Worm (Caenorhabditis elegans) whole organism, late embryonic: ENCODE data around the gene C45B11.5.

Experiments
- C08G9.2 ChIP-seq: sonication (generic microtip); optimal IDR thresholded peaks from 2 replicates; lab custom pipeline; 2016; ENCODE audit warnings: mild to moderate bottlenecking, missing genetic modification characterization, moderate library complexity, missing compliant biosample characterization
- C38D4.7 ChIP-seq: fragments of 200-800 bp; sonication (Bioruptor generic); optimal IDR thresholded peaks from 2 replicates; lab custom pipeline; 2018; ENCODE audit warnings: mild to moderate bottlenecking, missing genetic modification characterization, moderate library complexity, missing compliant biosample characterization
- F13H6.1 ChIP-seq: sonication (generic microtip); optimal IDR thresholded peaks from 2 replicates; lab custom pipeline; 2016; ENCODE audit warnings: missing genetic modification characterization, missing compliant biosample characterization
- K09A11.1 ChIP-seq: sonication (generic microtip); optimal IDR thresholded peaks from 2 replicates; lab custom pipeline; 2017; ENCODE audit warnings: antibody characterized with exemption, mild to moderate bottlenecking, missing genetic modification characterization, missing compliant biosample characterization; ENCODE audit not compliant: insufficient read depth
- T23F11.4 ChIP-seq: fragments of 200-800 bp; sonication (Bioruptor generic); optimal IDR thresholded peaks from 2 replicates; lab custom pipeline; 2018; ENCODE audit warnings: mild to moderate bottlenecking, missing genetic modification characterization, missing compliant biosample characterization
- ahr-1 ChIP-seq: sonication (generic microtip); optimal IDR thresholded peaks from 2 replicates; lab custom pipeline; 2016; ENCODE audit warnings: missing genetic modification characterization, missing compliant biosample characterization
- ama-1 ChIP-seq: fragments of 150-350 bp; optimal IDR thresholded peaks from 2 replicates; lab custom pipeline; 2014
- ceh-14 ChIP-seq: sonication (generic microtip); optimal IDR thresholded peaks from 2 replicates; lab custom pipeline; 2016; ENCODE audit warnings: missing genotype, missing genetic modification characterization, missing compliant biosample characterization
- ceh-19 ChIP-seq: fragments of 200-800 bp; sonication (Bioruptor generic); optimal IDR thresholded peaks from 2 replicates; lab custom pipeline; 2018; ENCODE audit warnings: mild to moderate bottlenecking, missing genetic modification characterization, missing compliant biosample characterization
- ceh-2 ChIP-seq: sonication (generic microtip); optimal IDR thresholded peaks from 2 replicates; lab custom pipeline; 2016; ENCODE audit warnings: missing genotype, missing genetic modification characterization, missing compliant biosample characterization
- ceh-22 ChIP-seq: sonication (generic microtip); optimal IDR thresholded peaks from 2 replicates; lab custom pipeline; 2017; ENCODE audit warnings: missing biosample characterization, missing genetic modification characterization
- ceh-30 ChIP-seq: fragments of 150-350 bp; optimal IDR thresholded peaks from 2 replicates; lab custom pipeline; 2014; ENCODE audit warnings: missing biosample characterization, missing genetic modification characterization
- ceh-34 ChIP-seq: sonication (generic microtip); optimal IDR thresholded peaks from 2 replicates; lab custom pipeline; 2016; ENCODE audit warnings: mild to moderate bottlenecking, missing genetic modification characterization, missing compliant biosample characterization
- ceh-45 ChIP-seq: fragments of 200-800 bp; sonication (Bioruptor generic); IDR thresholded peaks from 2 replicates; pipeline ENCODE4 v1.3.6; 2022; ENCODE audit warnings: missing genetic modification reagents, missing genetic modification characterization, missing compliant biosample characterization
- ceh-48 ChIP-seq: sonication (generic microtip); optimal IDR thresholded peaks from 2 replicates; lab custom pipeline; 2016; ENCODE audit warnings: missing genetic modification characterization, inconsistent platforms, missing compliant biosample characterization
- ceh-6 ChIP-seq: fragments of 200-800 bp; sonication (Bioruptor generic); optimal IDR thresholded peaks from 2 replicates; lab custom pipeline; 2018; ENCODE audit warnings: mild to moderate bottlenecking, missing genetic modification characterization, missing compliant biosample characterization
- ceh-9 ChIP-seq: sonication (generic microtip); optimal IDR thresholded peaks from 2 replicates; lab custom pipeline; 2016; ENCODE audit warnings: mild to moderate bottlenecking, missing genetic modification characterization, inconsistent platforms, missing compliant biosample characterization
- che-1 ChIP-seq: sonication (generic microtip); optimal IDR thresholded peaks from 2 replicates; lab custom pipeline; 2016; ENCODE audit warnings: mild to moderate bottlenecking, missing genetic modification characterization, missing compliant biosample characterization
- dve-1 ChIP-seq: sonication (generic microtip); optimal IDR thresholded peaks from 2 replicates; lab custom pipeline; 2017; ENCODE audit warnings: antibody characterized with exemption, mild to moderate bottlenecking, missing genetic modification characterization, missing compliant biosample characterization
- elt-2 ChIP-seq: sonication (generic microtip); optimal IDR thresholded peaks from 2 replicates; lab custom pipeline; 2016; ENCODE audit warnings: missing genetic modification reagents, missing genetic modification characterization, missing compliant biosample characterization
- eyg-1 ChIP-seq: sonication (generic microtip); optimal IDR thresholded peaks from 2 replicates; lab custom pipeline; 2016; ENCODE audit warnings: missing genotype, missing genetic modification characterization, missing compliant biosample characterization
- fax-1 ChIP-seq: sonication (generic microtip); optimal IDR thresholded peaks from 2 replicates; lab custom pipeline; 2016; ENCODE audit warnings: missing genotype, missing genetic modification characterization, missing compliant biosample characterization
- fkh-10 ChIP-seq: fragments of 150-350 bp; optimal IDR thresholded peaks from 2 replicates; lab custom pipeline; 2014; ENCODE audit warnings: missing biosample characterization, missing genetic modification reagents, missing genetic modification characterization
- fkh-6 ChIP-seq: sonication (generic microtip); optimal IDR thresholded peaks from 2 replicates; lab custom pipeline; 2016; ENCODE audit warnings: missing genetic modification characterization, missing compliant biosample characterization
- gmeb-2 ChIP-seq: sonication (generic microtip); optimal IDR thresholded peaks from 2 replicates; lab custom pipeline; 2016; ENCODE audit warnings: missing genetic modification characterization, inconsistent platforms, missing compliant biosample characterization
- hlh-13 ChIP-seq: fragments of 200-800 bp; sonication (Bioruptor generic); optimal IDR thresholded peaks from 2 replicates; lab custom pipeline; 2018; ENCODE audit warnings: mild to moderate bottlenecking, missing genetic modification characterization, missing compliant biosample characterization
- hlh-30 ChIP-seq: sonication (generic microtip); optimal IDR thresholded peaks from 2 replicates; lab custom pipeline; 2017; ENCODE audit warnings: antibody characterized with exemption, missing genetic modification characterization, missing compliant biosample characterization; ENCODE audit not compliant: insufficient read depth
- lim-6 ChIP-seq: sonication (generic microtip); optimal IDR thresholded peaks from 2 replicates; lab custom pipeline; 2016; ENCODE audit warnings: missing genetic modification characterization, missing compliant biosample characterization
- madf-2 ChIP-seq: sonication (generic microtip); optimal IDR thresholded peaks from 2 replicates; lab custom pipeline; 2017; ENCODE audit warnings: missing genetic modification characterization, missing compliant biosample characterization
- nhr-11 ChIP-seq: fragments of 150-350 bp; optimal IDR thresholded peaks from 2 replicates; lab custom pipeline; 2014; ENCODE audit warnings: missing biosample characterization, missing genetic modification characterization
- npax-4 ChIP-seq: sonication (generic microtip); optimal IDR thresholded peaks from 2 replicates; lab custom pipeline; 2016; ENCODE audit warnings: missing genetic modification characterization, missing compliant biosample characterization
- odd-2 ChIP-seq: sonication (generic microtip); optimal IDR thresholded peaks from 2 replicates; lab custom pipeline; 2017; ENCODE audit warnings: antibody characterized with exemption, mild to moderate bottlenecking, missing genetic modification characterization, missing compliant biosample characterization
- pat-9 ChIP-seq: fragments of 200-800 bp; sonication (Bioruptor generic); optimal IDR thresholded peaks from 2 replicates; lab custom pipeline; 2018; ENCODE audit warnings: mild to moderate bottlenecking, missing genetic modification characterization, moderate library complexity, missing compliant biosample characterization
- pha-4 ChIP-seq: fragments of 150-350 bp; optimal IDR thresholded peaks from 2 replicates; lab custom pipeline; 2018; ENCODE audit warnings: missing biosample characterization, missing genetic modification reagents, missing genetic modification characterization
- pqm-1 ChIP-seq: sonication (generic microtip); optimal IDR thresholded peaks from 2 replicates; lab custom pipeline; 2016; ENCODE audit warnings: missing genetic modification characterization, missing compliant biosample characterization
- ref-2 ChIP-seq: sonication (generic microtip); optimal IDR thresholded peaks from 2 replicates; lab custom pipeline; 2016; ENCODE audit warnings: missing genetic modification characterization, missing compliant biosample characterization
- rnt-1 ChIP-seq: sonication (generic microtip); optimal IDR thresholded peaks from 2 replicates; lab custom pipeline; 2016; ENCODE audit warnings: missing genetic modification characterization, missing compliant biosample characterization
- sdc-2 ChIP-seq: sonication (generic microtip); optimal IDR thresholded peaks from 2 replicates; lab custom pipeline; 2016; ENCODE audit warnings: missing genotype, missing genetic modification characterization, missing compliant biosample characterization
- sox-2 ChIP-seq: fragments of 200-800 bp; sonication (Bioruptor generic); IDR thresholded peaks from 2 replicates; pipeline ENCODE4 v1.3.6; 2022; ENCODE audit warnings: missing genetic modification reagents, missing genetic modification characterization, missing compliant biosample characterization
- sox-4 ChIP-seq: sonication (generic microtip); optimal IDR thresholded peaks from 2 replicates; lab custom pipeline; 2017; ENCODE audit warnings: mild to moderate bottlenecking, missing genetic modification characterization, inconsistent platforms, missing compliant biosample characterization
- syd-9 ChIP-seq: sonication (generic microtip); optimal IDR thresholded peaks from 2 replicates; lab custom pipeline; 2016; ENCODE audit warnings: mild to moderate bottlenecking, missing genetic modification characterization, moderate library complexity, missing compliant biosample characterization
- tbx-2 ChIP-seq: sonication (generic microtip); optimal IDR thresholded peaks from 2 replicates; lab custom pipeline; 2016; ENCODE audit warnings: missing genetic modification characterization, missing compliant biosample characterization
- tbx-7 ChIP-seq: sonication (generic microtip); optimal IDR thresholded peaks from 2 replicates; lab custom pipeline; 2016; ENCODE audit warnings: missing genotype, missing genetic modification characterization, missing compliant biosample characterization
- unc-3 ChIP-seq, 2 experiments: fragments of 200-800 bp in 1 of 2; sonication (Bioruptor generic) in 1 of 2; sonication (generic microtip) in 1 of 2; conservative IDR thresholded peaks in 1 of 2; optimal IDR thresholded peaks in 1 of 2; 2 replicates each; pipeline versions ENCODE4 v1.3.6 to Lab custom; 2016 to 2022; ENCODE audit warnings: missing compliant biosample characterization in 2 of 2, missing genetic modification characterization in 2 of 2, missing genetic modification reagents in 1 of 2
- unc-55 ChIP-seq: sonication (generic microtip); optimal IDR thresholded peaks from 2 replicates; lab custom pipeline; 2017; ENCODE audit warnings: missing biosample characterization, missing genetic modification reagents, missing genetic modification characterization

Gene C45B11.5

DNA sequence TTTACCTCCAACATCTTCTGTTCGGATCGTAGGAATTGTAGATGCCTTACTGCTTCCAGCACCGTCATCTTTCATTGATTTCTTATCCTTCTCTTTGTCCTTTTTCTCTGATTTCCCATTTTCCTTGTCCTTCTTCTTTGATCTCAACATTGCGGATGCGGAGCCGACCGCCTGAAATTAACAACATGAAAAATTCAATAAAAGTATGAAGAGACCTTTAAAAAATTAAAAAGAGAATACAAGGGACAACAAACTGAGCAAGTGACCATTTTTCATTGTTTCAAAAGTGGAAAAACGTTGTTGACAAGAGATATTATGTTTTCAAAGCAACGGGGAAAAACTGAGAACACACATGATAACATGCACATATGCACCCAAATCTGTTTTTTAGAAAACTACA, 10.9 kb upstream of the C45B11.5 start:
- TF ChIP-seq F13H6.1, result no peak
- TF ChIP-seq ceh-14 (tag; lab: Kevin White, UChicago), result no peak
- TF ChIP-seq C38D4.7, result no peak
- no peak for TF ChIP-seq dve-1
- no peak for TF ChIP-seq sox-2 (GFP tag; lab: Robert Waterston, UW)
- no peak for TF ChIP-seq unc-3 (GFP tag; conservative IDR thresholded peaks at IDR 0.05; lab: Robert Waterston, UW)
- TF ChIP-seq unc-3 (tag; optimal IDR thresholded peaks at IDR 0.05; lab: Kevin White, UChicago), result no peak
- TF ChIP-seq che-1 (tag; lab: Kevin White, UChicago), result no peak
- TF ChIP-seq ceh-48 (tag; lab: Kevin White, UChicago), result no peak
- TF ChIP-seq ceh-19 (GFP tag; lab: Kevin White, UChicago), result no peak

DNA sequence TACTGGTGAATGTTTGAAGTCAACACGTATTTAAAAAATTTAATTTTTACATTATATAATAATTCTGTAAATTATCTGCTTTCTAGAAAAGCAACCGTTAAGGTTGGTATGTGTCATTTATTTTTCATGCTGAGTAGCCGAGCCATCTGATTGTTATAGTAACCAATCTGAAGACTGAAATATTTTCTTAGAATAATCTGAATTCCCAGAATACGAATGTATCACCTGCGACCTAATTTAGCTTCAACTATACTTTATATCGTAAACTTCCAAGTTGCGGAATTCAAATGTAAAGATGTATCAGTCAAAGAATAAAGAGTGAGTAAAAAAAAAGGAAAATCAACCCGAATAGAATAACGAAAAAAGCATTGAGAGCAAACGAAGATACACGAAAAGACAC, 8.4 kb upstream of the C45B11.5 start:
- no peak for TF ChIP-seq elt-2 (tag; lab: Kevin White, UChicago)
- TF ChIP-seq che-1 (tag; lab: Kevin White, UChicago), result no peak
- TF ChIP-seq ama-1 (lab: Kevin White, UChicago), result no peak
- TF ChIP-seq hlh-13 (GFP tag; lab: Kevin White, UChicago), result no peak
- TF ChIP-seq gmeb-2 (tag; lab: Kevin White, UChicago), result no peak
- no peak for TF ChIP-seq syd-9 (tag; lab: Kevin White, UChicago)
- TF ChIP-seq ceh-6 (GFP tag; lab: Kevin White, UChicago), result no peak
- TF ChIP-seq odd-2 (tag; lab: Kevin White, UChicago), result no peak
- TF ChIP-seq nhr-11 (tag; lab: Kevin White, UChicago), result no peak
- no peak for TF ChIP-seq ceh-2 (tag; lab: Kevin White, UChicago)
- TF ChIP-seq madf-2, result no peak

DNA sequence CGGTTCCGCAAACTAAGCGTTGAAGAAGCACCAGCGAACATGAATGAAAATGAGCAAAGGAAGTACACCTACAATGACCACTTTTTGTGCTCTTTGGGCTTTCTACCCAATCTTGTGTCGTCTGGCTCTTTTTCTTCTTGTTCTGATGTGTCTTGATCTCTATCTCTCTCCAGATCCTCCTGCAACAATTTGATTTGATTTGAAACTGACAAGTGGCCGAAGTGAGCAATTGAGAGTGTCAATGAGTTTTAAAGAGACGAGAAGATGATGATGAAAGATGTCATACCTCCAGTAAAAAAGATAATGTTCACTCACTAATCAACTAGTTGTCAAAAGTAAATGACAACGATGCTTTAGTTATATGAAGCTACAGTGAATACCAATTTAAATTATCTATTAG, 6.9 kb upstream of the C45B11.5 start, which contains the start of gene pptr-2:
pptr-2 (minus strand) TSS at position 184 of the 400 bp plus-strand sequence.
- TF ChIP-seq nhr-11 (tag; lab: Kevin White, UChicago) (no peak), sox-4 (tag; lab: Kevin White, UChicago) (no peak), ceh-2 (tag; lab: Kevin White, UChicago) (no peak), unc-55 (GFP tag; lab: Kevin White, UChicago) (peak; percentile 92), ceh-19 (GFP tag; lab: Kevin White, UChicago) (no peak), fkh-6 (tag; lab: Kevin White, UChicago) (no peak), rnt-1 (tag; lab: Kevin White, UChicago) (peak; percentile 32)

DNA sequence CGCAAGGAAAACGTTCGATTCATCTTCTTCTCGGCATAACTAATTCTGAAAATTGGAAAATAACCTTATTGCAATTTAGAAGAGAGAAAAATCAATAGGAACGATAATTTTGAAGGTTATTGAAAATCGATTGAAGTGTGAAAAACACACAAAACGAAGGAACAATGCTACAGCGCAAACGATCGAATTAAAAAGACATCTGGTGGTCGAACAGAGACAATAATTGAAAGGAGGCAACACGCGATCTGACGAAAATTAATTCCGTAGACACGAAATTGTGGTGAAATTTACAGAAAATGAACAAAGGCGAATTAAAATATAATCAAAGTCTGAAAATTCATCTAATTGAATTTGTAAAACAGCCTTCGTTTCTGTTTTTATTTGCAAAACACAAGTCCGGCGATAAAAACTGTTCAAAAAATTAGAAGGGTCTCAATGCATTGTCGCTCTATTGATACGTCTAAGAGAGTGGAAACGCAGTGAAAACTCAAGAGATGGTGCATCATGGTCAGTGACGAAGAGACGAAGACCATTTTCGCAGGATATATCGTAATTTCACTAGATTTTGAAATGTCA, 2.1 kb upstream of the C45B11.5 start, which contains the start of gene pak-2:
pak-2 (minus strand) TSS at position 51 of the 576 bp plus-strand sequence.
- TF ChIP-seq ceh-9 (tag; lab: Kevin White, UChicago) (no peak), ceh-45 (no peak), tbx-7 (tag; lab: Kevin White, UChicago) (peak; percentile 90), hlh-30 (tag; lab: Kevin White, UChicago) (no peak), lim-6 (tag; lab: Kevin White, UChicago) (peak; percentile 92), ceh-34 (tag; lab: Kevin White, UChicago) (peak; percentile 84), nhr-11 (tag; lab: Kevin White, UChicago) (no peak), odd-2 (tag; lab: Kevin White, UChicago) (no peak), ceh-14 (tag; lab: Kevin White, UChicago) (peak; percentile 95), fax-1 (tag; lab: Kevin White, UChicago) (peak; percentile 92), fkh-10 (GFP tag; lab: Kevin White, UChicago) (no peak), eyg-1 (peak; percentile 57), pqm-1 (tag; lab: Kevin White, UChicago) (peak; percentile 64), pha-4 (tag; lab: Kevin White, UChicago) (no peak), pat-9 (tag; lab: Kevin White, UChicago) (no peak), unc-55 (GFP tag; lab: Kevin White, UChicago) (no peak), npax-4 (tag; lab: Kevin White, UChicago) (no peak), rnt-1 (tag; lab: Kevin White, UChicago) (peak; percentile 94), ceh-30 (tag; lab: Kevin White, UChicago) (no peak), sox-4 (tag; lab: Kevin White, UChicago) (peak; percentile 0), ceh-22 (tag; lab: Kevin White, UChicago) (no peak), K09A11.1 (no peak), T23F11.4 (peak; percentile 55), sdc-2 (tag; lab: Kevin White, UChicago) (peak; percentile 36), ahr-1 (tag; lab: Kevin White, UChicago) (peak; percentile 77), C08G9.2 (tag; lab: Kevin White, UChicago) (peak; percentile 96), tbx-2 (tag; lab: Kevin White, UChicago) (peak; percentile 98), ref-2 (peak; percentile 97), ceh-2 (tag; lab: Kevin White, UChicago) (peak; percentile 93)
